Worm (Caenorhabditis elegans) whole organism, L4 larva: Measurements from ENCODE around the gene R08A2.1.

Experiments used
- F37D6.2 ChIP-seq: sonication (generic microtip); optimal IDR thresholded peaks from 2 replicates; lab custom pipeline; 2016; ENCODE audit warnings: mild to moderate bottlenecking, missing genetic modification characterization, missing compliant biosample characterization
- T26A8.4 ChIP-seq: fragments of 200-800 bp; sonication (Bioruptor generic); IDR thresholded peaks from 2 replicates; pipeline ENCODE4 v1.3.6; 2022; ENCODE audit warnings: missing genetic modification characterization, missing compliant biosample characterization
- Y105C5A.15 ChIP-seq: fragments of 200-800 bp; sonication (Bioruptor generic); IDR thresholded peaks from 2 replicates; pipeline ENCODE4 v1.3.6; 2022; ENCODE audit warnings: missing genetic modification characterization, missing compliant biosample characterization
- aha-1 ChIP-seq: fragments of 150-350 bp; peaks from one replicate; lab custom pipeline; 2014; ENCODE audit warnings: missing biosample characterization, missing genetic modification characterization
- aly-2 ChIP-seq: sonication (generic microtip); optimal IDR thresholded peaks from 2 replicates; lab custom pipeline; 2018; ENCODE audit warnings: missing biosample characterization, missing genetic modification characterization
- ceh-28 ChIP-seq: fragments of 150-350 bp; optimal IDR thresholded peaks from 2 replicates; lab custom pipeline; 2014; ENCODE audit warnings: missing biosample characterization, missing genetic modification reagents, missing genetic modification characterization
- ceh-32 ChIP-seq: sonication (generic microtip); optimal IDR thresholded peaks from 2 replicates; lab custom pipeline; 2016; ENCODE audit warnings: mild to moderate bottlenecking, missing genetic modification characterization, missing compliant biosample characterization; ENCODE audit not compliant: poor library complexity
- ceh-44 ChIP-seq: fragments of 200-800 bp; sonication (Bioruptor generic); IDR thresholded peaks from 2 replicates; pipeline ENCODE4 v1.3.6; 2022; ENCODE audit warnings: missing genetic modification reagents, missing genetic modification characterization, missing compliant biosample characterization
- ceh-82 ChIP-seq: sonication (generic microtip); optimal IDR thresholded peaks from 2 replicates; lab custom pipeline; 2017; ENCODE audit warnings: missing biosample characterization, missing genetic modification characterization
- ces-1 ChIP-seq: fragments of 150-350 bp; sonication (generic microtip); optimal IDR thresholded peaks from 4 replicates; lab custom pipeline; 2014; ENCODE audit warnings: missing biosample characterization, missing genetic modification reagents, missing genetic modification characterization
- daf-16 ChIP-seq, 3 experiments: sonication (generic microtip); optimal IDR thresholded peaks; 2 replicates each; lab custom pipeline; 2016 to 2017; ENCODE audit warnings: missing genetic modification characterization in 3 of 3, missing genetic modification reagents in 3 of 3, mild to moderate bottlenecking in 2 of 3, missing compliant biosample characterization in 2 of 3, missing biosample characterization in 1 of 3, moderate library complexity in 1 of 3
- daf-19 ChIP-seq: fragments of 200-800 bp; sonication (Bioruptor generic); conservative IDR thresholded peaks from 2 replicates; pipeline ENCODE4 v1.3.6; 2022; ENCODE audit warnings: missing genetic modification characterization, missing compliant biosample characterization
- daf-8 ChIP-seq: fragments of 200-800 bp; sonication (Bioruptor generic); IDR thresholded peaks from 2 replicates; pipeline ENCODE4 v1.3.6; 2022; ENCODE audit warnings: missing genetic modification characterization, missing compliant biosample characterization
- dmd-8 ChIP-seq: fragments of 200-800 bp; sonication (Bioruptor generic); IDR thresholded peaks from 2 replicates; pipeline ENCODE4 v1.3.6; 2022; ENCODE audit warnings: missing genetic modification characterization, missing compliant biosample characterization
- dmd-9 ChIP-seq: fragments of 200-800 bp; sonication (Bioruptor generic); IDR thresholded peaks from 2 replicates; pipeline ENCODE4 v1.3.6; 2022; ENCODE audit warnings: missing genetic modification reagents, missing genetic modification characterization, missing compliant biosample characterization
- dpl-1 ChIP-seq: fragments of 150-350 bp; optimal IDR thresholded peaks from 2 replicates; lab custom pipeline; 2014; ENCODE audit warnings: missing biosample characterization, missing genetic modification reagents, missing genetic modification characterization
- egl-43 ChIP-seq: fragments of 200-800 bp; sonication (Bioruptor generic); IDR thresholded peaks from 2 replicates; pipeline ENCODE4 v1.3.6; 2022; ENCODE audit warnings: missing genetic modification reagents, missing genetic modification characterization, missing compliant biosample characterization
- fkh-10 ChIP-seq: fragments of 150-350 bp; optimal IDR thresholded peaks from 2 replicates; lab custom pipeline; 2014; ENCODE audit warnings: missing biosample characterization, missing genetic modification reagents, missing genetic modification characterization
- fos-1 ChIP-seq: fragments of 150-350 bp; optimal IDR thresholded peaks from 2 replicates; lab custom pipeline; 2014; ENCODE audit warnings: missing biosample characterization, missing genetic modification characterization
- gei-8 ChIP-seq: fragments of 200-800 bp; sonication (Bioruptor generic); optimal IDR thresholded peaks from 2 replicates; lab custom pipeline; 2018; ENCODE audit warnings: mild to moderate bottlenecking, missing genetic modification characterization, missing compliant biosample characterization
- hif-1 ChIP-seq, 2 experiments: sonication (generic microtip); optimal IDR thresholded peaks; 2 replicates each; lab custom pipeline; 2016 to 2017; ENCODE audit warnings: missing compliant biosample characterization in 2 of 2, missing genetic modification characterization in 2 of 2, missing genetic modification reagents in 2 of 2, missing genotype in 2 of 2, mild to moderate bottlenecking in 1 of 2
- hlh-30 ChIP-seq: sonication (generic microtip); optimal IDR thresholded peaks from 2 replicates; lab custom pipeline; 2017; ENCODE audit warnings: antibody characterized with exemption, mild to moderate bottlenecking, missing genetic modification characterization, missing compliant biosample characterization; ENCODE audit not compliant: insufficient read depth
- hmg-1.1 ChIP-seq: fragments of 200-800 bp; sonication (Bioruptor generic); IDR thresholded peaks from 2 replicates; pipeline ENCODE4 v1.3.6; 2022; ENCODE audit warnings: missing genetic modification reagents, missing genetic modification characterization, missing compliant biosample characterization
- jun-1 ChIP-seq: fragments of 150-350 bp; optimal IDR thresholded peaks from 2 replicates; lab custom pipeline; 2014; ENCODE audit warnings: missing biosample characterization, missing genetic modification reagents, missing genetic modification characterization
- lim-7 ChIP-seq: fragments of 200-800 bp; sonication (Bioruptor generic); IDR thresholded peaks from 2 replicates; pipeline ENCODE4 v1.3.6; 2022; ENCODE audit warnings: missing genetic modification characterization, missing compliant biosample characterization
- lin-1 ChIP-seq: fragments of 200-800 bp; sonication (Bioruptor generic); IDR thresholded peaks from 2 replicates; pipeline ENCODE4 v1.3.6; 2022; ENCODE audit warnings: missing genetic modification reagents, missing genetic modification characterization, missing compliant biosample characterization
- lin-13 ChIP-seq: fragments of 150-350 bp; optimal IDR thresholded peaks from 2 replicates; lab custom pipeline; 2014; ENCODE audit warnings: missing biosample characterization, missing genetic modification reagents, missing genetic modification characterization
- lin-15B ChIP-seq: fragments of 150-350 bp; sonication (generic microtip); optimal IDR thresholded peaks from 3 replicates; lab custom pipeline; 2014; ENCODE audit warnings: missing biosample characterization, missing genetic modification characterization
- lin-38 ChIP-seq: fragments of 200-800 bp; sonication (Bioruptor generic); IDR thresholded peaks from 2 replicates; pipeline ENCODE4 v1.3.6; 2022; ENCODE audit warnings: missing genetic modification reagents, missing genetic modification characterization, missing compliant biosample characterization
- lsy-2 ChIP-seq, 2 experiments: fragments of 150-350 bp in 1 of 2; sonication (generic microtip) in 1 of 2; optimal IDR thresholded peaks; 2 replicates each; lab custom pipeline; 2014 to 2017; ENCODE audit warnings: missing biosample characterization in 2 of 2, missing genetic modification characterization in 2 of 2
- madf-5 ChIP-seq, 2 experiments: fragments of 200-800 bp; sonication (Bioruptor generic); IDR thresholded peaks; 2 replicates each; pipeline ENCODE4 v1.3.6; 2022; ENCODE audit warnings: missing compliant biosample characterization in 2 of 2, missing genetic modification characterization in 2 of 2
- madf-9 ChIP-seq: fragments of 200-800 bp; sonication (Bioruptor generic); conservative IDR thresholded peaks from 2 replicates; pipeline ENCODE4 v1.3.6; 2022; ENCODE audit warnings: missing genetic modification reagents, missing genetic modification characterization, missing compliant biosample characterization
- mep-1 ChIP-seq: fragments of 150-350 bp; sonication (generic microtip); optimal IDR thresholded peaks from 3 replicates; lab custom pipeline; 2014; ENCODE audit warnings: missing biosample characterization, missing genetic modification characterization
- nhr-10 ChIP-seq: fragments of 150-350 bp; optimal IDR thresholded peaks from 2 replicates; lab custom pipeline; 2014; ENCODE audit warnings: missing biosample characterization, missing genetic modification characterization
- nhr-102 ChIP-seq: sonication (generic microtip); optimal IDR thresholded peaks from 2 replicates; lab custom pipeline; 2016; ENCODE audit warnings: mild to moderate bottlenecking, missing genetic modification characterization, moderate library complexity, missing compliant biosample characterization
- nhr-41 ChIP-seq: fragments of 200-800 bp; sonication (Bioruptor generic); IDR thresholded peaks from 2 replicates; pipeline ENCODE4 v1.3.6; 2022; ENCODE audit warnings: missing genetic modification reagents, missing genetic modification characterization, missing compliant biosample characterization
- nhr-6 ChIP-seq: fragments of 150-350 bp; optimal IDR thresholded peaks from 2 replicates; lab custom pipeline; 2014; ENCODE audit warnings: missing biosample characterization, missing genetic modification characterization
- nhr-77 ChIP-seq: fragments of 150-350 bp; optimal IDR thresholded peaks from 2 replicates; lab custom pipeline; 2014; ENCODE audit warnings: missing biosample characterization, missing genetic modification characterization
- php-3 ChIP-seq: fragments of 200-800 bp; sonication (Bioruptor generic); IDR thresholded peaks from 2 replicates; pipeline ENCODE4 v1.3.6; 2022; ENCODE audit warnings: missing genetic modification reagents, missing genetic modification characterization, missing compliant biosample characterization
- pqm-1 ChIP-seq: sonication (generic microtip); optimal IDR thresholded peaks from 2 replicates; lab custom pipeline; 2017; ENCODE audit warnings: missing biosample characterization, missing genetic modification characterization
- set-16 ChIP-seq: fragments of 200-800 bp; sonication (Bioruptor generic); IDR thresholded peaks from 2 replicates; pipeline ENCODE4 v1.3.6; 2022; ENCODE audit warnings: missing genetic modification reagents, missing genetic modification characterization, missing compliant biosample characterization
- skn-1 ChIP-seq: fragments of 150-350 bp; optimal IDR thresholded peaks from 2 replicates; lab custom pipeline; 2014; ENCODE audit warnings: missing biosample characterization, missing genetic modification characterization
- snpc-1.2 ChIP-seq: fragments of 200-800 bp; sonication (Bioruptor generic); IDR thresholded peaks from 2 replicates; pipeline ENCODE4 v1.3.6; 2022; ENCODE audit warnings: missing genetic modification reagents, missing genetic modification characterization, missing compliant biosample characterization
- spr-1 ChIP-seq: sonication (generic microtip); optimal IDR thresholded peaks from 2 replicates; lab custom pipeline; 2016; ENCODE audit warnings: mild to moderate bottlenecking, missing genetic modification characterization, missing compliant biosample characterization
- unc-39 ChIP-seq: sonication (generic microtip); optimal IDR thresholded peaks from 2 replicates; lab custom pipeline; 2017; ENCODE audit warnings: missing biosample characterization, missing genetic modification characterization
- unc-62 ChIP-seq, 3 experiments: fragments of 150-350 bp in 1 of 3; sonication (generic microtip); optimal IDR thresholded peaks in 2 of 3; peaks in 1 of 3; 1 replicate in 1 of 3; 2 replicates in 2 of 3; lab custom pipeline; 2014 to 2017; ENCODE audit warnings: missing biosample characterization in 3 of 3, missing genetic modification characterization in 3 of 3, missing genetic modification reagents in 3 of 3, missing genotype in 1 of 3
- zfp-2 ChIP-seq: sonication (generic microtip); optimal IDR thresholded peaks from 2 replicates; lab custom pipeline; 2016; ENCODE audit warnings: mild to moderate bottlenecking, missing genetic modification characterization, missing compliant biosample characterization
- zfp-3 ChIP-seq: fragments of 200-800 bp; sonication (Bioruptor generic); conservative IDR thresholded peaks from 2 replicates; pipeline ENCODE4 v1.3.6; 2022; ENCODE audit warnings: missing genetic modification reagents, missing genetic modification characterization, missing compliant biosample characterization
- ztf-11 ChIP-seq: fragments of 150-350 bp; optimal IDR thresholded peaks from 2 replicates; lab custom pipeline; 2014; ENCODE audit warnings: missing biosample characterization, missing genetic modification characterization

Gene R08A2.1

ce11 chrV:14688097-14688912, 31.1 kb downstream of the R08A2.1 start, which contains the start of gene C47E8.11:
C47E8.11 (plus strand) TSS chrV:14688616.
- TF ChIP-seq egl-43 (GFP tag; lab: Robert Waterston, UW) (no peak), dmd-9 (GFP tag; lab: Robert Waterston, UW) (no peak), hlh-30 (tag; lab: Kevin White, UChicago) (no peak), aly-2 (tag; lab: Kevin White, UChicago) (peak; percentile 100), dmd-8 (GFP tag; lab: Robert Waterston, UW) (no peak; the same call in 1 of the 2 replicates), jun-1 (tag; lab: Kevin White, UChicago) (no peak), zfp-3 (GFP tag; lab: Robert Waterston, UW) (peak; percentile 92), gei-8 (GFP tag; lab: Kevin White, UChicago) (no peak), nhr-41 (GFP tag; lab: Robert Waterston, UW) (0 out of 2 replicates have a peak, but pooled peaks have one; percentile 14), nhr-102 (tag; lab: Kevin White, UChicago) (peak; percentile 45), daf-8 (GFP tag; lab: Robert Waterston, UW) (no peak), ceh-32 (no peak), pqm-1 (tag; lab: Kevin White, UChicago) (no peak), lin-1 (GFP tag; lab: Robert Waterston, UW) (no peak), unc-39 (tag; lab: Kevin White, UChicago) (no peak), aha-1 (tag; lab: Kevin White, UChicago) (peak; percentile 98), fkh-10 (no peak), ceh-44 (GFP tag; lab: Robert Waterston, UW) (no peak), ztf-11 (no peak), Y105C5A.15 (GFP tag; lab: Robert Waterston, UW) (no peak; the same call in 1 of the 2 replicates), hmg-1.1 (GFP tag; lab: Robert Waterston, UW) (peak; percentile 39), daf-16 (GFP tag; optimal IDR thresholded peaks at IDR 0.05; lab: Kevin White, UChicago) (no peak), daf-16 (tag; optimal IDR thresholded peaks at IDR 0.05; lab: Kevin White, UChicago) (peak; percentile 86), nhr-77 (tag; lab: Kevin White, UChicago) (no peak), madf-9 (GFP tag; lab: Robert Waterston, UW) (peak; percentile 2; the same call in 1 of the 2 replicates), fos-1 (no peak), zfp-2 (tag; lab: Kevin White, UChicago) (no peak), madf-5 (GFP tag; IDR thresholded peaks at IDR 0.05; lab: Robert Waterston, UW) (no peak), T26A8.4 (GFP tag; lab: Robert Waterston, UW) (peak; percentile 77), skn-1 (tag; lab: Kevin White, UChicago) (no peak), nhr-10 (tag; lab: Kevin White, UChicago) (no peak), daf-19 (GFP tag; lab: Robert Waterston, UW) (no peak), mep-1 (peak; percentile 80), lim-7 (GFP tag; lab: Robert Waterston, UW) (peak; percentile 65), lin-13 (GFP tag; lab: Kevin White, UChicago) (peak; percentile 91), dpl-1 (GFP tag; lab: Kevin White, UChicago) (peak; percentile 9), snpc-1.2 (GFP tag; lab: Robert Waterston, UW) (peak; percentile 50), ceh-28 (tag; lab: Kevin White, UChicago) (no peak), nhr-6 (tag; lab: Kevin White, UChicago) (peak; percentile 92), lin-15B (tag; lab: Kevin White, UChicago) (no peak), lin-38 (GFP tag; lab: Robert Waterston, UW) (peak; percentile 72), php-3 (GFP tag; lab: Robert Waterston, UW) (0 out of 2 replicates have a peak, but pooled peaks have one; percentile 35), ces-1 (GFP tag; lab: Kevin White, UChicago) (no peak), hif-1 (tag; optimal IDR thresholded peaks at IDR 0.05; lab: Kevin White, UChicago) (no peak), F37D6.2 (no peak), set-16 (GFP tag; lab: Robert Waterston, UW) (peak; percentile 39), lsy-2 (tag; optimal IDR thresholded peaks at IDR 0.05; lab: Kevin White, UChicago) (peak in 1 of 2 experiments; percentile 87), unc-62 (GFP tag; optimal IDR thresholded peaks at IDR 0.05 in 1 of 2; lab: Kevin White, UChicago) (no peak), unc-62 (tag; optimal IDR thresholded peaks at IDR 0.05; lab: Kevin White, UChicago) (no peak), spr-1 (tag; lab: Kevin White, UChicago) (peak; percentile 10), ceh-82 (tag; lab: Kevin White, UChicago) (no peak)
